Worm (Caenorhabditis elegans) whole organism, L2 larva: Measurements from ENCODE around the gene hlh-28.
A peak's percentile ranks its signal among the peaks of the same experiment; 100 is the strongest.

Source experiments
- C34F6.9 ChIP-seq: fragments of 150-350 bp; optimal IDR thresholded peaks from 2 replicates; lab custom pipeline; 2014; ENCODE audit warnings: missing biosample characterization, missing genetic modification characterization
- F13H6.1 ChIP-seq: sonication (generic microtip); optimal IDR thresholded peaks from 2 replicates; lab custom pipeline; 2016; ENCODE audit warnings: missing genetic modification characterization, missing compliant biosample characterization
- R02D3.7 ChIP-seq: fragments of 150-350 bp; optimal IDR thresholded peaks from 2 replicates; lab custom pipeline; 2014; ENCODE audit warnings: missing biosample characterization, missing genetic modification characterization
- ZK546.5 ChIP-seq: sonication (generic microtip); optimal IDR thresholded peaks from 2 replicates; lab custom pipeline; 2017; ENCODE audit warnings: missing biosample characterization, missing genetic modification characterization
- alr-1 ChIP-seq: fragments of 150-350 bp; optimal IDR thresholded peaks from 2 replicates; lab custom pipeline; 2014; ENCODE audit warnings: missing biosample characterization, missing genetic modification characterization
- aly-2 ChIP-seq: fragments of 150-350 bp; optimal IDR thresholded peaks from 2 replicates; lab custom pipeline; 2014; ENCODE audit warnings: missing biosample characterization, missing genetic modification characterization
- blmp-1 ChIP-seq: sonication (generic microtip); optimal IDR thresholded peaks from 2 replicates; lab custom pipeline; 2017; ENCODE audit warnings: missing genetic modification characterization, mild to moderate bottlenecking, missing compliant biosample characterization, antibody characterized with exemption, moderate library complexity; ENCODE audit not compliant: insufficient read depth
- ceh-82 ChIP-seq: fragments of 150-350 bp; optimal IDR thresholded peaks from 2 replicates; lab custom pipeline; 2014; ENCODE audit warnings: missing biosample characterization, missing genetic modification characterization
- crh-2 ChIP-seq: sonication (generic microtip); optimal IDR thresholded peaks from 2 replicates; lab custom pipeline; 2017; ENCODE audit warnings: missing biosample characterization, missing genetic modification characterization
- dmd-4 ChIP-seq: sonication (generic microtip); optimal IDR thresholded peaks from 2 replicates; lab custom pipeline; 2017; ENCODE audit warnings: missing biosample characterization, missing genetic modification characterization
- egl-27 ChIP-seq: sonication (generic microtip); optimal IDR thresholded peaks from 3 replicates; lab custom pipeline; 2017; ENCODE audit warnings: missing biosample characterization, missing genetic modification reagents, missing genetic modification characterization
- elt-1 ChIP-seq: fragments of 150-350 bp; optimal IDR thresholded peaks from 2 replicates; lab custom pipeline; 2014; ENCODE audit warnings: missing biosample characterization, missing genetic modification characterization
- elt-3 ChIP-seq: sonication (generic microtip); optimal IDR thresholded peaks from 2 replicates; lab custom pipeline; 2017; ENCODE audit warnings: missing biosample characterization, missing genetic modification characterization
- fos-1 ChIP-seq: fragments of 150-350 bp; optimal IDR thresholded peaks from 2 replicates; lab custom pipeline; 2014; ENCODE audit warnings: missing biosample characterization, missing genetic modification characterization
- gmeb-1 ChIP-seq: fragments of 150-350 bp; optimal IDR thresholded peaks from 2 replicates; lab custom pipeline; 2014; ENCODE audit warnings: missing biosample characterization, missing genetic modification characterization
- lin-13 ChIP-seq: fragments of 150-350 bp; optimal IDR thresholded peaks from 2 replicates; lab custom pipeline; 2014; ENCODE audit warnings: missing biosample characterization, missing genetic modification reagents, missing genetic modification characterization
- lsy-2 ChIP-seq, 2 experiments: fragments of 150-350 bp in 1 of 2; sonication (generic microtip) in 1 of 2; optimal IDR thresholded peaks; 2 replicates each; lab custom pipeline; 2014 to 2017; ENCODE audit warnings: missing biosample characterization in 2 of 2, missing genetic modification characterization in 2 of 2
- mbf-1 ChIP-seq: sonication (generic microtip); optimal IDR thresholded peaks from 2 replicates; lab custom pipeline; 2017; ENCODE audit warnings: missing biosample characterization, missing genetic modification characterization
- mdl-1 ChIP-seq, 2 experiments: fragments of 150-350 bp in 1 of 2; sonication (generic microtip) in 1 of 2; optimal IDR thresholded peaks; 2 replicates each; lab custom pipeline; 2017; ENCODE audit warnings: missing biosample characterization in 2 of 2, missing genetic modification characterization in 2 of 2
- nhr-10 ChIP-seq: sonication (generic microtip); optimal IDR thresholded peaks from 2 replicates; lab custom pipeline; 2017; ENCODE audit warnings: missing biosample characterization, missing genetic modification characterization
- nhr-11 ChIP-seq: fragments of 150-350 bp; optimal IDR thresholded peaks from 2 replicates; lab custom pipeline; 2014; ENCODE audit warnings: missing biosample characterization, missing genetic modification characterization
- nhr-12 ChIP-seq: fragments of 150-350 bp; optimal IDR thresholded peaks from 2 replicates; lab custom pipeline; 2014; ENCODE audit warnings: missing biosample characterization, missing genetic modification characterization
- nhr-129 ChIP-seq: fragments of 150-350 bp; optimal IDR thresholded peaks from 2 replicates; lab custom pipeline; 2014; ENCODE audit warnings: missing biosample characterization, missing genetic modification characterization
- nhr-21 ChIP-seq: fragments of 150-350 bp; optimal IDR thresholded peaks from 2 replicates; lab custom pipeline; 2014; ENCODE audit warnings: missing biosample characterization, missing genetic modification characterization
- nhr-23 ChIP-seq: fragments of 150-350 bp; optimal IDR thresholded peaks from 2 replicates; lab custom pipeline; 2014; ENCODE audit warnings: missing biosample characterization, missing genetic modification reagents, missing genetic modification characterization
- nhr-237 ChIP-seq: fragments of 150-350 bp; optimal IDR thresholded peaks from 2 replicates; lab custom pipeline; 2014; ENCODE audit warnings: missing biosample characterization, missing genetic modification characterization
- nhr-25 ChIP-seq: fragments of 150-350 bp; sonication (generic microtip); optimal IDR thresholded peaks from 3 replicates; lab custom pipeline; 2014; ENCODE audit warnings: missing biosample characterization, missing genetic modification characterization
- nhr-6 ChIP-seq: fragments of 150-350 bp; optimal IDR thresholded peaks from 2 replicates; lab custom pipeline; 2014; ENCODE audit warnings: missing biosample characterization, missing genetic modification characterization
- nhr-77 ChIP-seq: fragments of 150-350 bp; optimal IDR thresholded peaks from 2 replicates; lab custom pipeline; 2014; ENCODE audit warnings: missing biosample characterization, missing genetic modification characterization
- peb-1 ChIP-seq: fragments of 150-350 bp; optimal IDR thresholded peaks from 2 replicates; lab custom pipeline; 2014; ENCODE audit warnings: missing biosample characterization, missing genetic modification characterization
- sma-3 ChIP-seq: sonication (generic microtip); optimal IDR thresholded peaks from 2 replicates; lab custom pipeline; 2016; ENCODE audit warnings: missing genetic modification reagents, missing genetic modification characterization, missing compliant biosample characterization
- sma-9 ChIP-seq, 2 experiments: fragments of 150-350 bp in 1 of 2; sonication (generic microtip) in 1 of 2; optimal IDR thresholded peaks; 2 replicates each; lab custom pipeline; 2014 to 2016; ENCODE audit warnings: missing genetic modification characterization in 2 of 2, mild to moderate bottlenecking in 1 of 2, missing biosample characterization in 1 of 2, missing compliant biosample characterization in 1 of 2, missing genetic modification reagents in 1 of 2, moderate library complexity in 1 of 2
- snpc-4 ChIP-seq: fragments of 150-350 bp; optimal IDR thresholded peaks from 2 replicates; lab custom pipeline; 2014; ENCODE audit warnings: missing biosample characterization, missing genetic modification characterization
- unc-39 ChIP-seq: fragments of 150-350 bp; optimal IDR thresholded peaks from 2 replicates; lab custom pipeline; 2014; ENCODE audit warnings: missing biosample characterization, missing genetic modification characterization
- unc-55 ChIP-seq: fragments of 150-350 bp; sonication (generic microtip); optimal IDR thresholded peaks from 3 replicates; lab custom pipeline; 2014; ENCODE audit warnings: missing biosample characterization, missing genetic modification reagents, missing genetic modification characterization
- unc-62 ChIP-seq: fragments of 150-350 bp; optimal IDR thresholded peaks from 2 replicates; lab custom pipeline; 2014; ENCODE audit warnings: missing biosample characterization, missing genetic modification reagents, missing genetic modification characterization
- zag-1 ChIP-seq: fragments of 150-350 bp; optimal IDR thresholded peaks from 2 replicates; lab custom pipeline; 2014; ENCODE audit warnings: missing biosample characterization, missing genetic modification characterization
- ztf-1 ChIP-seq: fragments of 200-800 bp; sonication (Bioruptor generic); conservative IDR thresholded peaks from 2 replicates; pipeline ENCODE4 v1.3.6; 2022; ENCODE audit warnings: missing genetic modification characterization, missing compliant biosample characterization
- ztf-11 ChIP-seq: sonication (generic microtip); optimal IDR thresholded peaks from 2 replicates; lab custom pipeline; 2017; ENCODE audit warnings: missing biosample characterization, missing genetic modification characterization
- ztf-4 ChIP-seq: fragments of 150-350 bp; optimal IDR thresholded peaks from 2 replicates; lab custom pipeline; 2014; ENCODE audit warnings: missing biosample characterization, missing genetic modification characterization

Gene hlh-28

DNA sequence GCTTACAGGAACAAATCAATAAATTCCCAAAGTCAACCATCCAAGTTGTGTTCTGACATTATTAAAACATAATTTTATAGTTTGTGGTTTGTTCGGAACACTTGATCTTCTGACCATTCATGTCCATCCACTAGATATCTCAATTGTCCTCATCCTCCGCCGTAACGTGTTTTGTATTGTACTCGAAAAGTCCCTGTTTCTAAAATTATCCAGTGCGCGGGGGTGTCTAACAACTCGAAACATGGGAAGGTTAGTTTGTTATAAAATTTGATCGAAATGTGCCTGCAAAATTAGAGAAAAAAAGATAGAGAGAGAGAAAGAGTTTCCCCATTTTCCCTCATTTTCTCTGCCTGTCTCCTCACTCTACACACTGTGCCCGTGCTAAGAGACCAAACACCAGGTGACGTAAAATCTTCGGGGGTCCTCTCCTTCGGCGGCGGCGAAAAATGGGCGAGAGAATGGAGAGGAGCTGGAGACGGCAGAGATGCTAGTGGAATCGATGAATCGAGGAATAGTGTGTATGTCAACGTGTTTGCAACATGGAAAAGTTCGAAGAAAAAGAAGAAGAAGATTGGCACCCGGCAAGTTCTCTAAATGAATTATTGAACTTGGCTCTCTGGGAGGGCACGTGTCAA lies 45.2 kb upstream of the hlh-28 start (continued):
- no peak for TF ChIP-seq unc-39
- peak; percentile 71 for TF ChIP-seq gmeb-1 (tag; lab: Kevin White, UChicago)
- peak; percentile 62 for TF ChIP-seq blmp-1
- TF ChIP-seq lsy-2 (tag; optimal IDR thresholded peaks at IDR 0.05; lab: Kevin White, UChicago), result peak; percentile 39 to 84
- no peak for TF ChIP-seq elt-1 (tag; lab: Kevin White, UChicago)
- peak; percentile 90 for TF ChIP-seq zag-1 (tag; lab: Kevin White, UChicago)
- peak; percentile 90 to 95 for TF ChIP-seq mdl-1 (tag; optimal IDR thresholded peaks at IDR 0.05; lab: Kevin White, UChicago)
- no peak for TF ChIP-seq aly-2
- peak; percentile 33 for TF ChIP-seq nhr-77 (tag; lab: Kevin White, UChicago)
- TF ChIP-seq nhr-12 (tag; lab: Kevin White, UChicago), result no peak
- peak; percentile 92 for TF ChIP-seq crh-2 (tag; lab: Kevin White, UChicago)
- TF ChIP-seq sma-9 (GFP tag; optimal IDR thresholded peaks at IDR 0.05; lab: Kevin White, UChicago), result peak; percentile 100
- TF ChIP-seq sma-9 (tag; optimal IDR thresholded peaks at IDR 0.05; lab: Kevin White, UChicago), result peak; percentile 88
- TF ChIP-seq nhr-10, result no peak
- no peak for TF ChIP-seq unc-62 (GFP tag; lab: Kevin White, UChicago)

DNA sequence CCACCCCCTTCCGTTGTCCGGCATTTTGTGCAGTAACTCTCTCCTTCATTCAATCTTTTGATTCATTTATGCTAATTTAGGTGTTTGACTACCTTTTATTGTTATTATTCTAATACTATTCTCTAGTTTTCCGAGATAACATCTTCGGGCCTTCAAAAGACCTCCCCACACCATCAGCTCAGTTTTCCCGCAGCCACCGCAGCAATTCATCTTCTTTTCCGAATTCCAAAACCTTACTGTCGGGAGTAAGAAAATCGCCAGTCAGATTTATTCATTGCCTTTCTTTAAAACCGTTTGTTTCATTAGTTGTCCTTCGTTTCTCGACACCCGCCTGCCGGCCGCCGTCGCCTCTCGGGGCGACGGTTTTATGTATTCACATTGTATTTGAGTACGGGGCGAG lies 42.7 kb upstream of the hlh-28 start:
- no peak for TF ChIP-seq sma-9 (GFP tag; optimal IDR thresholded peaks at IDR 0.05; lab: Kevin White, UChicago)
- no peak for TF ChIP-seq sma-9 (tag; optimal IDR thresholded peaks at IDR 0.05; lab: Kevin White, UChicago)
- no peak for TF ChIP-seq mdl-1 (tag; optimal IDR thresholded peaks at IDR 0.05; lab: Kevin White, UChicago)
- no peak for TF ChIP-seq nhr-25
- TF ChIP-seq ZK546.5 (tag; lab: Kevin White, UChicago), result no peak
- no peak for TF ChIP-seq ztf-1 (GFP tag; lab: Robert Waterston, UW)
- TF ChIP-seq ztf-11 (tag; lab: Kevin White, UChicago), result no peak
- no peak for TF ChIP-seq crh-2 (tag; lab: Kevin White, UChicago)
- TF ChIP-seq dmd-4 (tag; lab: Kevin White, UChicago), result no peak
- TF ChIP-seq peb-1 (tag; lab: Kevin White, UChicago), result no peak
- no peak for TF ChIP-seq unc-55 (GFP tag; lab: Kevin White, UChicago)
- TF ChIP-seq R02D3.7, result no peak
- no peak for TF ChIP-seq nhr-6 (tag; lab: Kevin White, UChicago)
- no peak for TF ChIP-seq sma-3 (GFP tag; lab: Kevin White, UChicago)
- TF ChIP-seq unc-62 (GFP tag; lab: Kevin White, UChicago), result no peak
- no peak for TF ChIP-seq snpc-4
- TF ChIP-seq nhr-21, result no peak
- no peak for TF ChIP-seq nhr-11
- TF ChIP-seq, all 48 proteins: peak for 0

DNA sequence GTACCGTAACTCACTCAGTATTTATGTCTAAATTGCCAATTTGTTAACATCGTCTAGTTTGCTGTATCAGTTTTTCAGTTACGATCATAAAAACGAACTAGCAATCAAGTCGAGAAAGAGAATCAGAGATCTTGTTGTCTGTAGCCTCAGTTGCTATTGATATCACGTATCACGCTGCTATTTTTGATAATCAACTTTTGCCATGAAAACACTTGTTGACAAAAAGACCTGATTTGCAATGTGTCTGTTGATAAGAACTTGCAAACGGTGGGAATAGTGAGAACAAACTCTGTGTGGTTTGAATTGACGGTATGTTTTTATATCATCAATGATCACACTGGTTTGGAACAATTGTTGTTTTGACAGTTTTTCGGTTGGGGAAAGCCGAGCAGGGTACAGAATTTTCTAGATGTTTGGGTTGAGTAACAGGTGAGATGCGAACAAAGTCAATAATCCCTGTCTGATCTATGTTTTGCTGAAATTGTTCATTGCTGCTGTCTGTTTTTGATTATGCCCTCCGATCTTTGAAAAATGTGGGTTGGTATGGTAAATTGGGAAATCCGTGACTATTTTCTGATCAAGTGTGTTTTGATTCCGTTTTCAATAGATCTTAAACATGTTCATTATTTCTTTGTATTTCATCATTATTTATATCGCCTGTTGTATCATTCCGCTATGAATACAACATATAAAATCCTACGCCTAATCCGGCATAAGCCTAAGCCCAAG lies 41.6 kb upstream of the hlh-28 start:
- TF ChIP-seq R02D3.7 (no peak), F13H6.1 (tag; lab: Kevin White, UChicago) (no peak), crh-2 (tag; lab: Kevin White, UChicago) (peak; percentile 56), nhr-25 (peak; percentile 41), nhr-237 (tag; lab: Kevin White, UChicago) (no peak), egl-27 (no peak), C34F6.9 (tag; lab: Kevin White, UChicago) (no peak), sma-9 (GFP tag; optimal IDR thresholded peaks at IDR 0.05; lab: Kevin White, UChicago) (peak; percentile 79), sma-9 (tag; optimal IDR thresholded peaks at IDR 0.05; lab: Kevin White, UChicago) (no peak), sma-3 (GFP tag; lab: Kevin White, UChicago) (peak; percentile 2), mdl-1 (tag; optimal IDR thresholded peaks at IDR 0.05; lab: Kevin White, UChicago) (peak in 1 of 2 experiments; percentile 1), elt-3 (tag; lab: Kevin White, UChicago) (no peak), ztf-1 (GFP tag; lab: Robert Waterston, UW) (no peak), mbf-1 (tag; lab: Kevin White, UChicago) (no peak), fos-1 (tag; lab: Kevin White, UChicago) (peak; percentile 54), nhr-23 (tag; lab: Kevin White, UChicago) (no peak), elt-1 (tag; lab: Kevin White, UChicago) (no peak), nhr-11 (no peak), nhr-10 (no peak), snpc-4 (no peak), ceh-82 (tag; lab: Kevin White, UChicago) (no peak), lin-13 (no peak), lsy-2 (tag; optimal IDR thresholded peaks at IDR 0.05; lab: Kevin White, UChicago) (no peak), blmp-1 (no peak), ztf-11 (tag; lab: Kevin White, UChicago) (no peak), unc-55 (GFP tag; lab: Kevin White, UChicago) (no peak), nhr-129 (no peak), alr-1 (no peak), nhr-6 (tag; lab: Kevin White, UChicago) (peak; percentile 8), ztf-4 (tag; lab: Kevin White, UChicago) (no peak)
